Fruit fly (Drosophila melanogaster): Measurements from ENCODE around the gene Nrg.

Nrg gene

DNA sequence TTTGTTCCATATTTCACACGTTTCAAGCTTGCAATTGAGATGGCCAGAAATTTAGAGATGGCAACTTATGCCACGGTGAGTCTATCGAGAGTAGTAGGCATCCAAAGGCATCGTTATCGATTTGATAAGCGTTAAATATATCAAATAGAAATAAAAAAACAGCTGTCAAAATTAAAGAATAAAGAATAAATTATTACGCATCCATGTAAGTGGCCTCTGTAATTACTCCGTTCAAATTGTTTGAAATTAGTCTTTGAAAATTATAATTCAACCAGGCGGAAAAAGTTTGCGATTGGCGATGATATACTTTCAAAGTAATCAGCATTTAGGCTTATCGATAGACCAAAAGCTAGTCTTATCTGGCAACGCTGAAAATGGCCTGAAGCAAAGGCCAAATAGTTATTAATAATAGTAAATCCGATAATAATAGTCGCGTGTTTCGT is 74.5 kb downstream of the Nrg start, which contains the start of the genes CG12659 and Crag (continued):
- no peak for TF ChIP-seq gsb (GFP tag; IDR thresholded peaks at IDR 0.05)
- TF ChIP-seq Nf-YC (tag; optimal IDR thresholded peaks at IDR 0.05) = peak; percentile 39
- peak; percentile 59 for TF ChIP-seq Sin3A (optimal IDR thresholded peaks at IDR 0.05)
- peak; percentile 59 for TF ChIP-seq amos (GFP tag; IDR thresholded peaks at IDR 0.05; ENCODE audit: partially characterized antibody)
- TF ChIP-seq dysf (GFP tag; IDR thresholded peaks at IDR 0.05) = no peak
- no peak for TF ChIP-seq CG4360 (GFP tag; IDR thresholded peaks at IDR 0.05)
- TF ChIP-seq sens (GFP tag) = peak; percentile 89
- peak; percentile 36 for TF ChIP-seq lilli (GFP tag; optimal IDR thresholded peaks at IDR 0.05)
- no peak for TF ChIP-seq stc (GFP tag; IDR thresholded peaks at IDR 0.05)
- no peak for TF ChIP-seq crp (GFP tag; optimal IDR thresholded peaks at IDR 0.05)
- peak; percentile 36 for TF ChIP-seq CG14710 (tag; optimal IDR thresholded peaks at IDR 0.05)
- TF ChIP-seq NFAT (GFP tag; IDR thresholded peaks at IDR 0.05) = no peak
- no peak for TF ChIP-seq CG9876 (GFP tag; optimal IDR thresholded peaks at IDR 0.05)
- TF ChIP-seq Ets97D (GFP tag; optimal IDR thresholded peaks at IDR 0.05) = peak; percentile 2
- no peak for TF ChIP-seq pnt (GFP tag; optimal IDR thresholded peaks at IDR 0.05)
- TF ChIP-seq Lhr (GFP tag; optimal IDR thresholded peaks at IDR 0.05) = peak; percentile 41
- TF ChIP-seq salm (tag; optimal IDR thresholded peaks at IDR 0.05) = no peak
- no peak for TF ChIP-seq Hmx (GFP tag; optimal IDR thresholded peaks at IDR 0.05)
- TF ChIP-seq Hsf (GFP tag; optimal IDR thresholded peaks at IDR 0.05) = no peak
- TF ChIP-seq nmo (GFP tag; optimal IDR thresholded peaks at IDR 0.05) = peak; percentile 28
- no peak for TF ChIP-seq usp (GFP tag; optimal IDR thresholded peaks at IDR 0.05)
- no peak for TF ChIP-seq bsh (GFP tag; optimal IDR thresholded peaks at IDR 0.05)
- no peak for TF ChIP-seq CG32767 (GFP tag; IDR thresholded peaks at IDR 0.05)
- TF ChIP-seq ken (GFP tag; IDR thresholded peaks at IDR 0.05) = no peak
- TF ChIP-seq CG30403 (GFP tag; optimal IDR thresholded peaks at IDR 0.05) = peak; percentile 32
- TF ChIP-seq ab (GFP tag; optimal IDR thresholded peaks at IDR 0.05) = no peak
- peak; percentile 44; the same call in 1 of the 3 replicates for TF ChIP-seq Opbp (GFP tag; IDR thresholded peaks at IDR 0.05; ENCODE audit: partially characterized antibody)
- TF ChIP-seq CG1602 (GFP tag; optimal IDR thresholded peaks at IDR 0.05) = no peak
- peak; percentile 17 for TF ChIP-seq grau (tag; optimal IDR thresholded peaks at IDR 0.05)
- no peak for TF ChIP-seq CG12299 (tag; optimal IDR thresholded peaks at IDR 0.05)
- TF ChIP-seq NC2β (GFP tag; optimal IDR thresholded peaks at IDR 0.05) = no peak
- TF ChIP-seq CG11398 (GFP tag; optimal IDR thresholded peaks at IDR 0.05) = no peak
- TF ChIP-seq CG4282 (GFP tag; optimal IDR thresholded peaks at IDR 0.05) = no peak
- no peak for TF ChIP-seq CG12104 (GFP tag; optimal IDR thresholded peaks at IDR 0.05)
- no peak for TF ChIP-seq nom (GFP tag; optimal IDR thresholded peaks at IDR 0.05)
- peak; percentile 16 for TF ChIP-seq Dp (GFP tag; optimal IDR thresholded peaks at IDR 0.05)
- no peak for TF ChIP-seq sr (GFP tag; IDR thresholded peaks at IDR 0.05)
- no peak for TF ChIP-seq CG4424 (GFP tag; optimal IDR thresholded peaks at IDR 0.05)
- no peak for TF ChIP-seq dan (GFP tag; IDR thresholded peaks at IDR 0.05)
- no peak for TF ChIP-seq CG4820 (GFP tag; optimal IDR thresholded peaks at IDR 0.05)
- peak; percentile 55; the same call in 1 of the 3 replicates for TF ChIP-seq CG7963 (GFP tag; IDR thresholded peaks at IDR 0.05; ENCODE audit: partially characterized antibody)
- TF ChIP-seq unc-4 (GFP tag; IDR thresholded peaks at IDR 0.05; ENCODE audit: partially characterized antibody) = peak; percentile 65; the same call in 1 of the 2 replicates
- no peak for TF ChIP-seq CG9215 (GFP tag; IDR thresholded peaks at IDR 0.05)
- peak; percentile 37; the same call in 1 of the 2 replicates for TF ChIP-seq hbn (GFP tag; IDR thresholded peaks at IDR 0.05; ENCODE audit: partially characterized antibody)
- no peak for TF ChIP-seq CG15696 (tag; optimal IDR thresholded peaks at IDR 0.05)
- peak; percentile 71 for TF ChIP-seq Med (GFP tag)
- no peak for TF ChIP-seq CG12942 (GFP tag; optimal IDR thresholded peaks at IDR 0.05)
- TF ChIP-seq CG32532 (GFP tag; IDR thresholded peaks at IDR 0.05) = no peak
- TF ChIP-seq CG33213 (GFP tag; optimal IDR thresholded peaks at IDR 0.05) = no peak
- TF ChIP-seq Max (GFP tag; optimal IDR thresholded peaks at IDR 0.05) = no peak
- peak; percentile 1 for TF ChIP-seq CG2712 (tag; optimal IDR thresholded peaks at IDR 0.05)
- peak; percentile 41 for TF ChIP-seq phol (tag; optimal IDR thresholded peaks at IDR 0.05)
